Worm (Caenorhabditis elegans): ENCODE results near the gene daf-37.

- TF ChIP-seq nhr-77 (tag; optimal IDR thresholded peaks at IDR 0.05) (no peak), unc-39 (tag; optimal IDR thresholded peaks at IDR 0.05) (no peak), ztf-11 (tag; optimal IDR thresholded peaks at IDR 0.05) (no peak), nhr-6 (tag; optimal IDR thresholded peaks at IDR 0.05) (no peak), ama-1 (optimal IDR thresholded peaks at IDR 0.05) (no peak), lsy-2 (tag; optimal IDR thresholded peaks at IDR 0.05) (no peak), mab-5 (tag; optimal IDR thresholded peaks at IDR 0.05) (no peak)
Measured at ce11 chrII:6202910-6203309, 5.1 kb downstream of the daf-37 start, which contains the start of gene C30B5.17.
